Fruit fly (Drosophila melanogaster): ENCODE measurements around the gene CG4565.

The CG4565 gene

dm6 chr3R:10875515-10876434 lies 23.3 kb downstream of the CG4565 start, which contains the start of gene Sodh2 (continued):
- peak; percentile 14 for TF ChIP-seq CG1602 (GFP tag; optimal IDR thresholded peaks at IDR 0.05)
- peak; percentile 48 for TF ChIP-seq fd64A (GFP tag; optimal IDR thresholded peaks at IDR 0.05)
- peak; percentile 77 for TF ChIP-seq Mrtf (GFP tag; IDR thresholded peaks at IDR 0.05)
- TF ChIP-seq CG4328 (GFP tag; optimal IDR thresholded peaks at IDR 0.05) = peak; percentile 63
- TF ChIP-seq toy (GFP tag; IDR thresholded peaks at IDR 0.05) = 0 out of 2 replicates have a peak, but pooled peaks have one; percentile 39
- TF ChIP-seq CG2712 (tag; optimal IDR thresholded peaks at IDR 0.05) = peak; percentile 85
- peak; percentile 66; the same call in 1 of the 3 replicates for TF ChIP-seq CG3726 (GFP tag; IDR thresholded peaks at IDR 0.05)
- TF ChIP-seq CG17361 (GFP tag; IDR thresholded peaks at IDR 0.05) = peak; percentile 88
- peak; percentile 61 for TF ChIP-seq CG18764 (GFP tag; optimal IDR thresholded peaks at IDR 0.05)
- peak; percentile 70 for TF ChIP-seq CG11695 (GFP tag; IDR thresholded peaks at IDR 0.05)
- peak; percentile 42; the same call in 1 of the 3 replicates for TF ChIP-seq gce (GFP tag; IDR thresholded peaks at IDR 0.05)
- peak; percentile 73 for TF ChIP-seq CG10209 (GFP tag; optimal IDR thresholded peaks at IDR 0.05)
- TF ChIP-seq emc (GFP tag; optimal IDR thresholded peaks at IDR 0.05) = no peak
- peak; percentile 68 for TF ChIP-seq Aef1 (GFP tag; IDR thresholded peaks at IDR 0.05)
- peak; percentile 40 for TF ChIP-seq CG30020 (tag; optimal IDR thresholded peaks at IDR 0.05)
- peak; percentile 80 for TF ChIP-seq CG9437 (GFP tag; optimal IDR thresholded peaks at IDR 0.05)
- TF ChIP-seq gem (tag; optimal IDR thresholded peaks at IDR 0.05) = peak; percentile 85
- TF ChIP-seq CG14965 (GFP tag; optimal IDR thresholded peaks at IDR 0.05; ENCODE audit: borderline replicate concordance) = no peak
- TF ChIP-seq CG11504 (tag; optimal IDR thresholded peaks at IDR 0.05) = peak; percentile 84
- peak; percentile 67; the same call in 2 of the 3 replicates for TF ChIP-seq CG2889 (GFP tag; IDR thresholded peaks at IDR 0.05)
- peak; percentile 59 for TF ChIP-seq CG12155 (GFP tag; optimal IDR thresholded peaks at IDR 0.05)
- no peak for TF ChIP-seq Usf (GFP tag; optimal IDR thresholded peaks at IDR 0.05)
- TF ChIP-seq CG11093 (GFP tag; IDR thresholded peaks at IDR 0.05) = peak; percentile 52; the same call in 1 of the 3 replicates
- TF ChIP-seq HHEX (GFP tag; optimal IDR thresholded peaks at IDR 0.05) = peak; percentile 84
- peak; percentile 64 for TF ChIP-seq run (tag; optimal IDR thresholded peaks at IDR 0.05)
- TF ChIP-seq pros (GFP tag; optimal IDR thresholded peaks at IDR 0.05) = peak; percentile 12
- 0 out of 2 replicates have a peak, but pooled peaks have one; percentile 44 for TF ChIP-seq E2f2 (GFP tag; IDR thresholded peaks at IDR 0.05)
- peak; percentile 76 for TF ChIP-seq Ptx1 (GFP tag; IDR thresholded peaks at IDR 0.05)
- peak; percentile 73 for TF ChIP-seq CG32772 (GFP tag; IDR thresholded peaks at IDR 0.05)
- TF ChIP-seq luna (GFP tag; optimal IDR thresholded peaks at IDR 0.05) = peak; percentile 39
- peak; percentile 37 for TF ChIP-seq CG13624 (GFP tag; optimal IDR thresholded peaks at IDR 0.05)
- TF ChIP-seq Bteb2 (GFP tag; optimal IDR thresholded peaks at IDR 0.05) = peak; percentile 64
- peak; percentile 61; the same call in 1 of the 2 replicates for TF ChIP-seq chm (GFP tag; IDR thresholded peaks at IDR 0.05)
- no peak for TF ChIP-seq cad (GFP tag; optimal IDR thresholded peaks at IDR 0.05)
- no peak for TF ChIP-seq CG2199 (GFP tag; IDR thresholded peaks at IDR 0.05)
- TF ChIP-seq PHDP (tag; optimal IDR thresholded peaks at IDR 0.05) = peak; percentile 79
- peak; percentile 44 for TF ChIP-seq trem (tag; optimal IDR thresholded peaks at IDR 0.05)
- TF ChIP-seq NC2α (GFP tag; optimal IDR thresholded peaks at IDR 0.05) = peak; percentile 51
- TF ChIP-seq gsb-n (tag; optimal IDR thresholded peaks at IDR 0.05) = peak; percentile 72
- TF ChIP-seq CG3838 (GFP tag; optimal IDR thresholded peaks at IDR 0.05) = peak; percentile 33
- TF ChIP-seq CG6791 (GFP tag; IDR thresholded peaks at IDR 0.05; ENCODE audit: partially characterized antibody) = no peak
- peak; percentile 82 for TF ChIP-seq CG11247 (GFP tag; IDR thresholded peaks at IDR 0.05)
- TF ChIP-seq jing (GFP tag; optimal IDR thresholded peaks at IDR 0.05) = no peak
- TF ChIP-seq mam (GFP tag; optimal IDR thresholded peaks at IDR 0.05) = peak; percentile 84
- peak; percentile 39 for TF ChIP-seq fd96Cb (tag; optimal IDR thresholded peaks at IDR 0.05)
- peak; percentile 65 for TF ChIP-seq CG17612 (GFP tag; IDR thresholded peaks at IDR 0.05)
- no peak; the same call in 1 of the 2 replicates for TF ChIP-seq sim (GFP tag; IDR thresholded peaks at IDR 0.05)
- TF ChIP-seq otp (GFP tag; IDR thresholded peaks at IDR 0.05) = peak; percentile 37; the same call in 1 of the 3 replicates
- TF ChIP-seq ap (GFP tag; IDR thresholded peaks at IDR 0.05) = peak; percentile 32; the same call in 1 of the 2 replicates

Measured in whole organism, embryonic.